Fruit fly (Drosophila melanogaster) Kc167 (cell line): ENCODE results near the gene CG4998.

Source experiments
- Myc ChIP-seq: fragments of >200 bp; optimal IDR thresholded peaks from 2 replicates; lab custom pipeline; 2017; ENCODE audit warnings: missing external identifiers
- psq ChIP-seq: fragments of >200 bp; optimal IDR thresholded peaks from 2 replicates; lab custom pipeline; 2017; ENCODE audit warnings: missing external identifiers

- no peak for TF ChIP-seq psq
- no peak for TF ChIP-seq Myc (lab: Kevin White, UChicago)
Observed at dm6 chr3L:16362119-16362653, 23.4 kb downstream of the CG4998 start, which contains the start of gene Cpr72Ea.
